Fruit fly (Drosophila melanogaster) whole organism, embryonic: ENCODE measurements around the gene Pgd.

ENCODE experiments used
- Adf1 ChIP-seq: fragments of 200-800 bp; sonication (Bioruptor generic); IDR thresholded peaks from 2 replicates; pipeline ENCODE4 v1.3.6; 2022; ENCODE audit warnings: missing biosample characterization, missing genetic modification characterization
- Atf-2 ChIP-seq: fragments of 200-800 bp; sonication (Bioruptor generic); optimal IDR thresholded peaks from 2 replicates; lab custom pipeline; 2016; ENCODE audit warnings: missing biosample characterization, missing genetic modification characterization
- BEAF-32 ChIP-seq: fragments of 200-800 bp; sonication (Bioruptor generic); optimal IDR thresholded peaks from 3 replicates; lab custom pipeline; 2017; ENCODE audit warnings: missing biosample characterization, missing genetic modification characterization, mild to moderate bottlenecking, moderate library complexity, missing genetic modification reagents
- CG10147 ChIP-seq: fragments of 200-800 bp; sonication (Bioruptor generic); optimal IDR thresholded peaks from 2 replicates; lab custom pipeline; 2019; ENCODE audit warnings: missing biosample characterization, mild to moderate bottlenecking, missing genetic modification characterization, moderate library complexity
- CG10321 ChIP-seq: fragments of 200-800 bp; sonication (Bioruptor generic); IDR thresholded peaks from 2 replicates; pipeline ENCODE4 v1.3.6; 2022; ENCODE audit warnings: missing biosample characterization, missing genetic modification characterization
- CG10959 ChIP-seq: fragments of 200-800 bp; sonication (Bioruptor generic); IDR thresholded peaks from 2 replicates; pipeline ENCODE4 v1.3.6; 2022; ENCODE audit warnings: missing biosample characterization, missing genetic modification characterization
- CG11504 ChIP-seq: fragments of 200-800 bp; sonication (Bioruptor generic); optimal IDR thresholded peaks from 3 replicates; lab custom pipeline; 2019; ENCODE audit warnings: missing biosample characterization, mild to moderate bottlenecking, missing genetic modification characterization, moderate library complexity
- CG11723 ChIP-seq: fragments of 200-800 bp; sonication (Bioruptor generic); optimal IDR thresholded peaks from 2 replicates; lab custom pipeline; 2017; ENCODE audit warnings: missing biosample characterization, mild to moderate bottlenecking, missing genetic modification characterization
- CG12155 ChIP-seq: fragments of 200-800 bp; sonication (Bioruptor generic); optimal IDR thresholded peaks from 3 replicates; lab custom pipeline; 2016; ENCODE audit warnings: missing biosample characterization, missing genetic modification characterization
- CG14710 ChIP-seq: fragments of 200-800 bp; sonication (Bioruptor generic); optimal IDR thresholded peaks from 3 replicates; lab custom pipeline; 2019; ENCODE audit warnings: missing biosample characterization, mild to moderate bottlenecking, missing genetic modification characterization, moderate library complexity
- CG1647 ChIP-seq: fragments of 200-800 bp; sonication (Bioruptor generic); optimal IDR thresholded peaks from 3 replicates; lab custom pipeline; 2016; ENCODE audit warnings: missing biosample characterization, missing genetic modification characterization
- CG16813 ChIP-seq: fragments of 200-800 bp; sonication (Bioruptor generic); IDR thresholded peaks from 3 replicates; pipeline ENCODE4 v1.3.6; 2022; ENCODE audit warnings: missing biosample characterization, missing genetic modification characterization; ENCODE audit not compliant: partially characterized antibody
- CG1832 ChIP-seq: fragments of 200-800 bp; sonication (Bioruptor generic); optimal IDR thresholded peaks from 2 replicates; lab custom pipeline; 2017; ENCODE audit warnings: missing biosample characterization, mild to moderate bottlenecking, missing genetic modification characterization, inconsistent platforms
- CG30403 ChIP-seq: fragments of 200-800 bp; sonication (Bioruptor generic); optimal IDR thresholded peaks from 3 replicates; lab custom pipeline; 2016; ENCODE audit warnings: missing biosample characterization, missing genetic modification characterization
- CG3065 ChIP-seq: fragments of 200-800 bp; sonication (Bioruptor generic); optimal IDR thresholded peaks from 2 replicates; lab custom pipeline; 2016; ENCODE audit warnings: missing biosample characterization, missing genetic modification characterization
- CG33213 ChIP-seq: fragments of 200-800 bp; sonication (Bioruptor generic); optimal IDR thresholded peaks from 3 replicates; lab custom pipeline; 2016; ENCODE audit warnings: missing biosample characterization, missing genetic modification characterization
- CG4404 ChIP-seq: fragments of 200-800 bp; sonication (Bioruptor generic); IDR thresholded peaks from 2 replicates; pipeline ENCODE4 v1.3.6; 2022; ENCODE audit warnings: missing biosample characterization, missing genetic modification characterization
- CG4820 ChIP-seq: fragments of 200-800 bp; sonication (Bioruptor generic); optimal IDR thresholded peaks from 3 replicates; lab custom pipeline; 2016; ENCODE audit warnings: missing biosample characterization, missing genetic modification characterization
- CG6272 ChIP-seq: fragments of 200-800 bp; sonication (Bioruptor generic); IDR thresholded peaks from 2 replicates; pipeline ENCODE4 v1.3.6; 2022; ENCODE audit warnings: missing biosample characterization, missing genetic modification characterization
- CG7271 ChIP-seq: fragments of 200-800 bp; sonication (Bioruptor generic); optimal IDR thresholded peaks from 2 replicates; lab custom pipeline; 2018; ENCODE audit warnings: missing biosample characterization, mild to moderate bottlenecking, missing genetic modification characterization, moderate library complexity
- CG7745 ChIP-seq: fragments of 200-800 bp; sonication (Bioruptor generic); optimal IDR thresholded peaks from 2 replicates; lab custom pipeline; 2018; ENCODE audit warnings: missing biosample characterization, mild to moderate bottlenecking, missing genetic modification characterization, moderate library complexity
- D19A ChIP-seq: fragments of 200-800 bp; optimal IDR thresholded peaks from 3 replicates; lab custom pipeline; 2019; ENCODE audit warnings: missing biosample characterization, mild to moderate bottlenecking, missing genetic modification characterization, moderate library complexity
- Deaf1 ChIP-seq: fragments of 200-800 bp; optimal IDR thresholded peaks from 3 replicates; lab custom pipeline; 2019; ENCODE audit warnings: missing biosample characterization, mild to moderate bottlenecking, missing genetic modification characterization, moderate library complexity
- Doc3 ChIP-seq: fragments of 200-800 bp; sonication (Bioruptor generic); IDR thresholded peaks from 3 replicates; pipeline ENCODE4 v1.3.6; 2022; ENCODE audit warnings: missing biosample characterization, missing genetic modification characterization; ENCODE audit not compliant: partially characterized antibody
- E2f2 ChIP-seq: fragments of 200-800 bp; sonication (Bioruptor generic); IDR thresholded peaks from 2 replicates; pipeline ENCODE4 v1.3.6; 2022; ENCODE audit warnings: missing biosample characterization, missing genetic modification characterization
- ERR ChIP-seq: fragments of 200-800 bp; sonication (Bioruptor generic); optimal IDR thresholded peaks from 2 replicates; lab custom pipeline; 2016; ENCODE audit warnings: missing biosample characterization, missing genetic modification characterization
- Ets65A ChIP-seq: fragments of 200-800 bp; sonication (Bioruptor generic); peaks from one replicate; lab custom pipeline; 2016; ENCODE audit warnings: missing biosample characterization, missing genetic modification characterization
- Lhr ChIP-seq: fragments of 200-800 bp; sonication (Bioruptor generic); optimal IDR thresholded peaks from 3 replicates; lab custom pipeline; 2017; ENCODE audit warnings: mild to moderate bottlenecking, missing biosample characterization, missing genetic modification reagents, missing genetic modification characterization
- Pdp1 ChIP-seq, 2 experiments: fragments of 200-800 bp; sonication (Bioruptor generic); optimal IDR thresholded peaks; 3 replicates each; lab custom pipeline; 2016; ENCODE audit warnings: missing biosample characterization in 2 of 2, missing genetic modification characterization in 2 of 2, mild to moderate bottlenecking in 1 of 2, moderate library complexity in 1 of 2
- Ptx1 ChIP-seq: fragments of 200-800 bp; sonication (Bioruptor generic); IDR thresholded peaks from 2 replicates; pipeline ENCODE4 v1.3.6; 2022; ENCODE audit warnings: missing biosample characterization, missing genetic modification characterization
- YL-1 ChIP-seq: fragments of 200-800 bp; sonication (Bioruptor generic); optimal IDR thresholded peaks from 3 replicates; lab custom pipeline; 2017; ENCODE audit warnings: missing biosample characterization, mild to moderate bottlenecking, missing genetic modification characterization
- az2 ChIP-seq: fragments of 200-800 bp; sonication (Bioruptor generic); optimal IDR thresholded peaks from 3 replicates; lab custom pipeline; 2016; ENCODE audit warnings: missing biosample characterization, missing genetic modification characterization
- cg ChIP-seq: fragments of 200-800 bp; sonication (Bioruptor generic); optimal IDR thresholded peaks from 3 replicates; lab custom pipeline; 2019; ENCODE audit warnings: missing biosample characterization, mild to moderate bottlenecking, missing genetic modification characterization, moderate library complexity
- chinmo ChIP-seq: fragments of 200-800 bp; sonication (Bioruptor generic); IDR thresholded peaks from 4 replicates; pipeline ENCODE4 v1.3.6; 2022; ENCODE audit warnings: missing biosample characterization, missing genetic modification characterization; ENCODE audit not compliant: partially characterized antibody
- crc ChIP-seq: fragments of 200-800 bp; sonication (Bioruptor generic); optimal IDR thresholded peaks from 2 replicates; lab custom pipeline; 2016; ENCODE audit warnings: missing biosample characterization, missing genetic modification characterization
- dan ChIP-seq: fragments of 200-800 bp; sonication (Bioruptor generic); IDR thresholded peaks from 2 replicates; pipeline ENCODE4 v1.3.6; 2022; ENCODE audit warnings: missing biosample characterization, missing genetic modification characterization
- ewg ChIP-seq: fragments of 200-800 bp; sonication (Bioruptor generic); optimal IDR thresholded peaks from 3 replicates; lab custom pipeline; 2017; ENCODE audit warnings: mild to moderate bottlenecking, missing biosample characterization, missing genetic modification reagents, missing genetic modification characterization
- fru ChIP-seq: fragments of >200 bp; optimal IDR thresholded peaks from 2 replicates; lab custom pipeline; 2017
- h ChIP-seq: fragments of >200 bp; optimal IDR thresholded peaks from 2 replicates; lab custom pipeline; 2017
- lilli ChIP-seq: fragments of 200-800 bp; sonication (Bioruptor generic); optimal IDR thresholded peaks from 3 replicates; lab custom pipeline; 2016; ENCODE audit warnings: missing biosample characterization, missing genetic modification characterization
- pan ChIP-seq, 4 experiments: fragments of >200 bp in 3 of 4; fragments of 200-800 bp in 1 of 4; sonication (Bioruptor generic) in 1 of 4; optimal IDR thresholded peaks in 3 of 4; IDR thresholded peaks in 1 of 4; 2 replicates each; pipeline versions ENCODE4 v1.3.6 to Lab custom; 2017 to 2022; ENCODE audit warnings: missing biosample characterization in 2 of 4, missing genetic modification characterization in 2 of 4, mixed read lengths in 1 of 4
- pum ChIP-seq: fragments of 200-800 bp; sonication (Bioruptor generic); optimal IDR thresholded peaks from 2 replicates; lab custom pipeline; 2016; ENCODE audit warnings: missing biosample characterization, missing genetic modification characterization
- repo ChIP-seq: fragments of 200-800 bp; sonication (Bioruptor generic); optimal IDR thresholded peaks from 2 replicates; lab custom pipeline; 2016; ENCODE audit warnings: missing biosample characterization, missing genetic modification characterization
- sd ChIP-seq: fragments of 200-800 bp; sonication (Bioruptor generic); optimal IDR thresholded peaks from 3 replicates; lab custom pipeline; 2018; ENCODE audit warnings: missing biosample characterization, mild to moderate bottlenecking, missing genetic modification characterization, moderate library complexity
- sisA ChIP-seq: fragments of 200-800 bp; sonication (Bioruptor generic); IDR thresholded peaks from 2 replicates; pipeline ENCODE4 v1.3.6; 2022; ENCODE audit warnings: missing biosample characterization, missing genetic modification characterization
- unpg ChIP-seq: fragments of 200-800 bp; sonication (Bioruptor generic); optimal IDR thresholded peaks from 3 replicates; lab custom pipeline; 2018; ENCODE audit warnings: missing biosample characterization, mild to moderate bottlenecking, missing genetic modification characterization, moderate library complexity
- usp ChIP-seq: fragments of >200 bp; optimal IDR thresholded peaks from 2 replicates; lab custom pipeline; 2017; ENCODE audit warnings: missing biosample characterization, missing genetic modification characterization

Gene Pgd

dm6 chrX:2157929-2158610 is 13.1 kb downstream of the Pgd start (continued):
- no peak for TF ChIP-seq CG12155 (GFP tag; lab: Kevin White, UChicago)
- TF ChIP-seq YL-1 (GFP tag; lab: Kevin White, UChicago) = peak; percentile 23
- peak; percentile 96 for TF ChIP-seq cg (GFP tag; lab: Kevin White, UChicago)
- TF ChIP-seq CG10321 (GFP tag; lab: Robert Waterston, UW) = peak; percentile 93
- TF ChIP-seq chinmo (GFP tag; lab: Robert Waterston, UW) = peak; percentile 48; the same call in 1 of the 4 replicates
- peak; percentile 0 for TF ChIP-seq ewg (GFP tag; lab: Kevin White, UChicago)
- TF ChIP-seq Adf1 (GFP tag; lab: Robert Waterston, UW) = peak; percentile 24; the same call in 1 of the 2 replicates
- no peak for TF ChIP-seq CG30403
- no peak for TF ChIP-seq crc (GFP tag; lab: Kevin White, UChicago)
- TF ChIP-seq Pdp1 (GFP tag; optimal IDR thresholded peaks at IDR 0.05; lab: Kevin White, UChicago) = no peak
- no peak for TF ChIP-seq CG11504 (tag; lab: Kevin White, UChicago)
- TF ChIP-seq CG1832 (GFP tag; lab: Kevin White, UChicago) = peak; percentile 79

dm6 chrX:2158668-2159163 is 13.8 kb downstream of the Pgd start, which contains the start of gene wapl:
wapl (minus strand) TSS chrX:2158983.
- TF ChIP-seq pum (GFP tag; lab: Kevin White, UChicago) (peak; percentile 22), Ptx1 (0 out of 2 replicates have a peak, but pooled peaks have one; percentile 10), chinmo (GFP tag; lab: Robert Waterston, UW) (peak; percentile 95), E2f2 (GFP tag; lab: Robert Waterston, UW) (peak; percentile 94), h (lab: Kevin White, UChicago) (no peak), usp (GFP tag; lab: Kevin White, UChicago) (no peak), D19A (tag; lab: Kevin White, UChicago) (no peak), BEAF-32 (GFP tag; lab: Kevin White, UChicago) (peak; percentile 97), CG33213 (GFP tag; lab: Kevin White, UChicago) (peak; percentile 29), CG11723 (GFP tag; lab: Kevin White, UChicago) (no peak), CG6272 (GFP tag; lab: Robert Waterston, UW) (peak; percentile 33; the same call in 1 of the 2 replicates), Ets65A (GFP tag; lab: Kevin White, UChicago) (peak; percentile 75), Atf-2 (GFP tag; lab: Kevin White, UChicago) (no peak), sisA (GFP tag; lab: Robert Waterston, UW) (0 out of 2 replicates have a peak, but pooled peaks have one; percentile 8), CG4820 (GFP tag; lab: Kevin White, UChicago) (no peak), CG7271 (tag; lab: Kevin White, UChicago) (no peak), CG7745 (tag; lab: Kevin White, UChicago) (no peak), CG3065 (GFP tag; lab: Kevin White, UChicago) (no peak), pan (optimal IDR thresholded peaks at IDR 0.05; lab: Kevin White, UChicago) (no peak), pan (GFP tag; optimal IDR thresholded peaks at IDR 0.05 in 1 of 2, IDR thresholded peaks at IDR 0.05 in 1 of 2) (no peak), YL-1 (GFP tag; lab: Kevin White, UChicago) (peak; percentile 36), sd (tag; lab: Kevin White, UChicago) (no peak), Doc3 (GFP tag; lab: Robert Waterston, UW) (peak; percentile 91), unpg (GFP tag; lab: Kevin White, UChicago) (peak; percentile 3), CG10959 (GFP tag; lab: Robert Waterston, UW) (no peak), CG14710 (tag; lab: Kevin White, UChicago) (peak; percentile 69), repo (GFP tag; lab: Kevin White, UChicago) (peak; percentile 45), CG4404 (GFP tag; lab: Robert Waterston, UW) (no peak), dan (GFP tag; lab: Robert Waterston, UW) (no peak), lilli (GFP tag; lab: Kevin White, UChicago) (peak; percentile 58), Lhr (GFP tag; lab: Kevin White, UChicago) (peak; percentile 67), CG10147 (peak; percentile 25), ERR (peak; percentile 49), Deaf1 (peak; percentile 10), CG16813 (GFP tag; lab: Robert Waterston, UW) (peak; percentile 93), az2 (GFP tag; lab: Kevin White, UChicago) (no peak), fru (lab: Kevin White, UChicago) (no peak), CG1647 (GFP tag; lab: Kevin White, UChicago) (no peak)
